Worm (Caenorhabditis elegans): Measurements from ENCODE around the gene gmeb-1.

DNA sequence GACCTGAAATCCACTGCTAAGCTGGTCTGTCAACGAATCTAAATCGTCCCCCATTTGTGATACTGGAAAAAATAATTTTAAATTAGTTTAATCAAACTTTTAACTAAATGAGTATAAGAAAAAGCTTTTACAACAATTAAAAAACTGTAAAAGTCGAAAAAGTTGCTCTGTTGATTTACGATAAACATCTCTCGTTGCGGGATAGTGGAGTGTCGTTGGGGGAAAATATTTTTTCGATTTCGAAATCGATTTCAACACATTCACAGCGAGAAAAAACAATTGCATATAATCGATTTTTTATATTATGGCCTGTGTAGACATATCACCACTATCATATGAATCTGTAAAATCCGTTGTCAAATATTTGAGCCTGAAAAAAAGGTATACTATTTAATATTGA, 12.2 kb downstream of the gmeb-1 start, which contains the start of the genes F23F1.5 and fbxc-54:
- TF ChIP-seq ama-1 (optimal IDR thresholded peaks at IDR 0.05) (no peak), fkh-10 (GFP tag; optimal IDR thresholded peaks at IDR 0.05) (no peak)

Measured in whole organism, L3 larva.